Worm (Caenorhabditis elegans): ENCODE data around the gene T18D3.5.

The T18D3.5 gene

ce11 chrX:12452143-12452570 lies 11.4 kb upstream of the T18D3.5 start (continued):
- no peak for TF ChIP-seq cey-2 (tag; optimal IDR thresholded peaks at IDR 0.05; ENCODE audit: borderline replicate concordance, insufficient read depth)
- TF ChIP-seq tag-97 (GFP tag; IDR thresholded peaks at IDR 0.05), result no peak
- TF ChIP-seq T20F7.1 (GFP tag; optimal IDR thresholded peaks at IDR 0.05), result no peak
- TF ChIP-seq unc-39 (tag; optimal IDR thresholded peaks at IDR 0.05), result no peak
- peak; percentile 71 for TF ChIP-seq mep-1 (tag; optimal IDR thresholded peaks at IDR 0.05)
- TF ChIP-seq set-16 (GFP tag; IDR thresholded peaks at IDR 0.05), result peak; percentile 93
- TF ChIP-seq saeg-2 (GFP tag; IDR thresholded peaks at IDR 0.05), result 0 out of 2 replicates have a peak, but pooled peaks have one; percentile 26
- TF ChIP-seq hif-1 (tag; optimal IDR thresholded peaks at IDR 0.05), result peak in 1 of 2 experiments; percentile 67
- peak; percentile 50 for TF ChIP-seq T26A8.4 (GFP tag; IDR thresholded peaks at IDR 0.05)
- peak; percentile 58; the same call in 1 of the 2 replicates for TF ChIP-seq hmg-1.1 (GFP tag; IDR thresholded peaks at IDR 0.05)
- TF ChIP-seq rbr-2 (tag; optimal IDR thresholded peaks at IDR 0.05), result peak; percentile 70
- no peak for TF ChIP-seq ama-1 (optimal IDR thresholded peaks at IDR 0.05)
- TF ChIP-seq arid-1 (GFP tag; conservative IDR thresholded peaks at IDR 0.05), result no peak
- no peak for TF ChIP-seq F49E8.2 (tag; optimal IDR thresholded peaks at IDR 0.05; ENCODE audit: borderline replicate concordance)
- TF ChIP-seq dpl-1 (GFP tag; optimal IDR thresholded peaks at IDR 0.05), result no peak
- TF ChIP-seq fkh-10 (GFP tag; optimal IDR thresholded peaks at IDR 0.05), result peak; percentile 56
- peak; percentile 61 for TF ChIP-seq mes-2 (tag; optimal IDR thresholded peaks at IDR 0.05; ENCODE audit: poor library complexity, severe bottlenecking)

ce11 chrX:12454290-12454795 lies 9.3 kb upstream of the T18D3.5 start, which contains the start of the genes T18D3.9 and T18D3.1:
T18D3.9 (minus strand) TSS chrX:12454457.
T18D3.1 (plus strand) TSS chrX:12454745.
- TF ChIP-seq mdt-29 (GFP tag; IDR thresholded peaks at IDR 0.05) (no peak), lin-38 (GFP tag; IDR thresholded peaks at IDR 0.05) (peak; percentile 89), php-3 (GFP tag; IDR thresholded peaks at IDR 0.05) (0 out of 2 replicates have a peak, but pooled peaks have one; percentile 11), hif-1 (tag; optimal IDR thresholded peaks at IDR 0.05) (peak; percentile 84 to 100), ZK546.5 (tag; optimal IDR thresholded peaks at IDR 0.05) (no peak), attf-4 (tag; optimal IDR thresholded peaks at IDR 0.05) (no peak), zip-11 (GFP tag; IDR thresholded peaks at IDR 0.05) (no peak), T20F7.1 (GFP tag; optimal IDR thresholded peaks at IDR 0.05) (no peak), egl-43 (GFP tag; IDR thresholded peaks at IDR 0.05) (no peak), ztf-7 (tag; optimal IDR thresholded peaks at IDR 0.05) (no peak), F37D6.2 (tag; optimal IDR thresholded peaks at IDR 0.05) (no peak), hmg-1.1 (GFP tag; IDR thresholded peaks at IDR 0.05) (0 out of 2 replicates have a peak, but pooled peaks have one; percentile 44), ceh-32 (tag; optimal IDR thresholded peaks at IDR 0.05; ENCODE audit: poor library complexity) (no peak), nhr-11 (tag; optimal IDR thresholded peaks at IDR 0.05) (peak; percentile 41), pha-4 (GFP tag; IDR thresholded peaks at IDR 0.05) (no peak), pha-4 (tag; optimal IDR thresholded peaks at IDR 0.05) (peak; percentile 45), nhr-76 (tag; optimal IDR thresholded peaks at IDR 0.05) (no peak), cey-2 (tag; optimal IDR thresholded peaks at IDR 0.05; ENCODE audit: borderline replicate concordance, insufficient read depth) (no peak), F10B5.3 (tag; optimal IDR thresholded peaks at IDR 0.05) (no peak), madf-9 (GFP tag; conservative IDR thresholded peaks at IDR 0.05) (no peak), hlh-11 (tag; optimal IDR thresholded peaks at IDR 0.05) (peak; percentile 32), tag-97 (GFP tag; IDR thresholded peaks at IDR 0.05) (no peak), pqm-1 (tag; optimal IDR thresholded peaks at IDR 0.05) (no peak), duxl-1 (tag; optimal IDR thresholded peaks at IDR 0.05; ENCODE audit: poor library complexity) (no peak), unc-62 (GFP tag; optimal IDR thresholded peaks at IDR 0.05 in 1 of 2) (no peak), unc-62 (tag; optimal IDR thresholded peaks at IDR 0.05) (no peak), F44E2.7 (GFP tag; IDR thresholded peaks at IDR 0.05) (no peak), ctbp-1 (GFP tag; IDR thresholded peaks at IDR 0.05) (no peak), zip-2 (tag; optimal IDR thresholded peaks at IDR 0.05) (no peak), dve-1 (tag; optimal IDR thresholded peaks at IDR 0.05; ENCODE audit: insufficient read depth) (peak; percentile 45), nhr-77 (tag; optimal IDR thresholded peaks at IDR 0.05) (peak; percentile 13), ceh-28 (tag; optimal IDR thresholded peaks at IDR 0.05) (peak; percentile 14), ZK337.2 (GFP tag; IDR thresholded peaks at IDR 0.05) (no peak), rbr-2 (tag; optimal IDR thresholded peaks at IDR 0.05) (peak; percentile 23), mes-2 (tag; optimal IDR thresholded peaks at IDR 0.05; ENCODE audit: poor library complexity, severe bottlenecking) (peak; percentile 72), dmd-6 (GFP tag; IDR thresholded peaks at IDR 0.05) (peak; percentile 21; the same call in 1 of the 2 replicates), nhr-111 (GFP tag; optimal IDR thresholded peaks at IDR 0.05) (no peak), nhr-28 (tag; optimal IDR thresholded peaks at IDR 0.05) (peak; percentile 53)
